Fruit fly (Drosophila melanogaster): Measurements from ENCODE around the gene CG5004.

CG5004 gene

dm6 chrX:17121600-17121999, 14.2 kb downstream of the CG5004 start (continued):
- TF ChIP-seq ftz-f1 (GFP tag; optimal IDR thresholded peaks at IDR 0.05) (no peak), ci (GFP tag; IDR thresholded peaks at IDR 0.05) (no peak), CG8765 (GFP tag; IDR thresholded peaks at IDR 0.05) (no peak), btn (GFP tag; optimal IDR thresholded peaks at IDR 0.05) (no peak), CG6272 (GFP tag; IDR thresholded peaks at IDR 0.05) (no peak), CG11696 (GFP tag; IDR thresholded peaks at IDR 0.05) (no peak), Max (GFP tag; optimal IDR thresholded peaks at IDR 0.05) (no peak), ATbp (GFP tag; optimal IDR thresholded peaks at IDR 0.05) (peak; percentile 2), zen2 (GFP tag; IDR thresholded peaks at IDR 0.05; ENCODE audit: partially characterized antibody) (no peak), wdn (GFP tag; IDR thresholded peaks at IDR 0.05) (no peak), sim (GFP tag; IDR thresholded peaks at IDR 0.05) (no peak), lbe (GFP tag; optimal IDR thresholded peaks at IDR 0.05) (no peak), dmrt11E (tag; optimal IDR thresholded peaks at IDR 0.05) (peak; percentile 37), pum (GFP tag; optimal IDR thresholded peaks at IDR 0.05) (no peak), CG12299 (tag; optimal IDR thresholded peaks at IDR 0.05) (no peak), crp (GFP tag; optimal IDR thresholded peaks at IDR 0.05) (no peak), nmo (GFP tag; optimal IDR thresholded peaks at IDR 0.05) (peak; percentile 28), br (optimal IDR thresholded peaks at IDR 0.05) (no peak), shn (GFP tag; optimal IDR thresholded peaks at IDR 0.05) (no peak), CG1602 (GFP tag; optimal IDR thresholded peaks at IDR 0.05) (no peak), BtbVII (GFP tag; optimal IDR thresholded peaks at IDR 0.05) (no peak), CG10274 (GFP tag; optimal IDR thresholded peaks at IDR 0.05) (no peak), CG15696 (tag; optimal IDR thresholded peaks at IDR 0.05) (no peak), CG12236 (GFP tag; optimal IDR thresholded peaks at IDR 0.05) (no peak), lab (GFP tag; optimal IDR thresholded peaks at IDR 0.05) (peak; percentile 34), slbo (GFP tag; IDR thresholded peaks at IDR 0.05) (0 out of 2 replicates have a peak, but pooled peaks have one; percentile 18), CG1647 (GFP tag; optimal IDR thresholded peaks at IDR 0.05) (no peak), Rx (GFP tag; IDR thresholded peaks at IDR 0.05) (no peak), zen (tag; optimal IDR thresholded peaks at IDR 0.05) (no peak), CHES-1-like (GFP tag; optimal IDR thresholded peaks at IDR 0.05) (no peak), CG11093 (GFP tag; IDR thresholded peaks at IDR 0.05) (no peak), Lhr (GFP tag; optimal IDR thresholded peaks at IDR 0.05) (no peak), inv (GFP tag; IDR thresholded peaks at IDR 0.05; ENCODE audit: partially characterized antibody) (no peak), sd (tag; optimal IDR thresholded peaks at IDR 0.05) (no peak), CG12219 (GFP tag; optimal IDR thresholded peaks at IDR 0.05) (no peak), z (GFP tag; IDR thresholded peaks at IDR 0.05) (no peak), Xbp1 (GFP tag; optimal IDR thresholded peaks at IDR 0.05) (peak; percentile 10), Myb (GFP tag; optimal IDR thresholded peaks at IDR 0.05) (no peak), jing (GFP tag; optimal IDR thresholded peaks at IDR 0.05) (no peak), bcd (GFP tag; optimal IDR thresholded peaks at IDR 0.05) (peak; percentile 21)

DNA sequence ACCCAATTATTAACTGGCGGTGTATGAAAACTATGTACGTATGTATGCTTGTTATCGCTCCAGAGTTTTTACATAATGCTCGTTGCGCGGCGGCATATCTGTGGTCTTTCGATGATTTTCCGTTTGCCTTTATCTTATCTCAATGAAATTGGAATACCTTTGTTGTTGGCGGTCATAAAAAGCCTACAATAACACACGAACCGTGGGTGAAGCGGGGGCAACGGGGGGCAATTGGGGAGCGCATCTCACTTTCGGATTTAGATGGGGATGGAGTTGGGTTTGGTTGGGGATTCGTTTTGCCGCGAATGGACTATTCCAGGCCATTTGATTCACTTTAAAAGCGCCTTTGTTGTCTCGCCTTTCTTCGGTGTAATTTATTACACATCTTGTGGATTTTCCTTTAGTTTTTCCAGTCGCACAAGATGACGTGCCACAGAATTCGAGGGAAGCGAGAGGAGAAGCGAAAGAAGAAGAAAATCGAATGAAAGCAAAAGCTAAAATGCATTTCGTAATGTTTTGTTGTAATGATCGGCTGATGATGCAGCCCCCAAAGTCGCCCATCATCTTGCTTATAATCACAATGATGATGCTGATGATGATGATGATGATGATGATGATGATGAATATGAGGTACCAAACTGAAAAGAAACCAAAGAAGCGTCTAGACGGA, 15.2 kb downstream of the CG5004 start:
- TF ChIP-seq CG2889 (GFP tag; IDR thresholded peaks at IDR 0.05), result no peak
- TF ChIP-seq E2f2 (GFP tag; IDR thresholded peaks at IDR 0.05), result no peak
- TF ChIP-seq eyg (GFP tag; optimal IDR thresholded peaks at IDR 0.05), result no peak
- TF ChIP-seq slou (GFP tag; optimal IDR thresholded peaks at IDR 0.05), result no peak
- no peak for TF ChIP-seq onecut (GFP tag; IDR thresholded peaks at IDR 0.05)
- TF ChIP-seq exex (tag; optimal IDR thresholded peaks at IDR 0.05), result peak; percentile 58
- no peak for TF ChIP-seq CG34422 (GFP tag; IDR thresholded peaks at IDR 0.05)
- TF ChIP-seq CG7928 (GFP tag; optimal IDR thresholded peaks at IDR 0.05), result no peak
- no peak for TF ChIP-seq BEAF-32 (GFP tag; optimal IDR thresholded peaks at IDR 0.05)
- TF ChIP-seq slbo (GFP tag; IDR thresholded peaks at IDR 0.05), result no peak
- no peak for TF ChIP-seq peb (GFP tag; IDR thresholded peaks at IDR 0.05)
- TF ChIP-seq CG33557 (GFP tag; optimal IDR thresholded peaks at IDR 0.05), result peak; percentile 6
- TF ChIP-seq CG7839 (tag; optimal IDR thresholded peaks at IDR 0.05), result no peak
- TF ChIP-seq bab2 (GFP tag; optimal IDR thresholded peaks at IDR 0.05), result no peak
- no peak for TF ChIP-seq CG10431 (GFP tag; optimal IDR thresholded peaks at IDR 0.05)

All from whole organism, embryonic.